Fruit fly (Drosophila melanogaster) whole organism, embryonic: ENCODE measurements around the gene grsm.

ENCODE experiments used
- Awh ChIP-seq: fragments of 200-800 bp; sonication (Bioruptor generic); IDR thresholded peaks from 2 replicates; pipeline ENCODE4, ENCODE4 v1.3.6; 2022; ENCODE audit warnings: missing biosample characterization, missing genetic modification characterization
- CG10431 ChIP-seq: fragments of 200-800 bp; sonication (Bioruptor generic); optimal IDR thresholded peaks from 3 replicates; lab custom pipeline; 2018; ENCODE audit warnings: missing biosample characterization, mild to moderate bottlenecking, missing genetic modification characterization
- CG10654 ChIP-seq: fragments of 200-800 bp; sonication (Bioruptor generic); optimal IDR thresholded peaks from 2 replicates; lab custom pipeline; 2016; ENCODE audit warnings: missing biosample characterization, missing genetic modification characterization
- CG11085 ChIP-seq: fragments of 200-800 bp; sonication (Bioruptor generic); IDR thresholded peaks from 2 replicates; pipeline ENCODE4 v1.3.6; 2022; ENCODE audit warnings: missing biosample characterization, missing genetic modification characterization
- CG12659 ChIP-seq: fragments of 200-800 bp; sonication (Bioruptor generic); optimal IDR thresholded peaks from 3 replicates; lab custom pipeline; 2017; ENCODE audit warnings: mild to moderate bottlenecking, missing biosample characterization, missing genetic modification reagents, missing genetic modification characterization
- CG15011 ChIP-seq: fragments of 200-800 bp; sonication (Bioruptor generic); optimal IDR thresholded peaks from 3 replicates; lab custom pipeline; 2018; ENCODE audit warnings: missing biosample characterization, mild to moderate bottlenecking, missing genetic modification characterization
- CG2116 ChIP-seq: fragments of 200-800 bp; sonication (Bioruptor generic); optimal IDR thresholded peaks from 3 replicates; lab custom pipeline; 2018; ENCODE audit warnings: missing biosample characterization, mild to moderate bottlenecking, missing genetic modification characterization
- CG2678 ChIP-seq: fragments of 200-800 bp; sonication (Bioruptor generic); optimal IDR thresholded peaks from 3 replicates; lab custom pipeline; 2019; ENCODE audit warnings: missing biosample characterization, mild to moderate bottlenecking, missing genetic modification characterization, moderate library complexity
- CG2712 ChIP-seq: fragments of 200-800 bp; optimal IDR thresholded peaks from 3 replicates; lab custom pipeline; 2019; ENCODE audit warnings: missing biosample characterization, mild to moderate bottlenecking, missing genetic modification characterization, moderate library complexity
- CG3163 ChIP-seq: fragments of 200-800 bp; sonication (Bioruptor generic); optimal IDR thresholded peaks from 3 replicates; lab custom pipeline; 2016; ENCODE audit warnings: missing biosample characterization, missing genetic modification characterization
- CG32772 ChIP-seq: fragments of 200-800 bp; sonication (Bioruptor generic); IDR thresholded peaks from 2 replicates; pipeline ENCODE4 v1.3.6; 2022; ENCODE audit warnings: missing biosample characterization, missing genetic modification characterization
- CG3281 ChIP-seq: fragments of 200-800 bp; sonication (Bioruptor generic); optimal IDR thresholded peaks from 3 replicates; lab custom pipeline; 2017; ENCODE audit warnings: missing biosample characterization, mild to moderate bottlenecking, missing genetic modification characterization
- CG33213 ChIP-seq: fragments of 200-800 bp; sonication (Bioruptor generic); optimal IDR thresholded peaks from 3 replicates; lab custom pipeline; 2016; ENCODE audit warnings: missing biosample characterization, missing genetic modification characterization
- CG34376 ChIP-seq: fragments of 200-800 bp; sonication (Bioruptor generic); optimal IDR thresholded peaks from 2 replicates; lab custom pipeline; 2018; ENCODE audit warnings: missing biosample characterization, mild to moderate bottlenecking, missing genetic modification characterization
- CG3838 ChIP-seq: fragments of 200-800 bp; sonication (Bioruptor generic); optimal IDR thresholded peaks from 3 replicates; lab custom pipeline; 2016; ENCODE audit warnings: missing biosample characterization, missing genetic modification characterization
- CG6175 ChIP-seq: fragments of 200-800 bp; sonication (Bioruptor generic); IDR thresholded peaks from 3 replicates; pipeline ENCODE4 v1.3.6; 2022; ENCODE audit warnings: missing biosample characterization, missing genetic modification characterization
- CG7556 ChIP-seq: fragments of 200-800 bp; sonication (Bioruptor generic); optimal IDR thresholded peaks from 2 replicates; lab custom pipeline; 2017; ENCODE audit warnings: missing biosample characterization, mild to moderate bottlenecking, missing genetic modification characterization
- CG7745 ChIP-seq: fragments of 200-800 bp; sonication (Bioruptor generic); optimal IDR thresholded peaks from 2 replicates; lab custom pipeline; 2018; ENCODE audit warnings: missing biosample characterization, mild to moderate bottlenecking, missing genetic modification characterization, moderate library complexity
- CHES-1-like ChIP-seq: fragments of 200-800 bp; sonication (Bioruptor generic); optimal IDR thresholded peaks from 2 replicates; lab custom pipeline; 2016; ENCODE audit warnings: missing biosample characterization, missing genetic modification characterization
- Chrac-16 ChIP-seq: fragments of 200-800 bp; sonication (Bioruptor generic); optimal IDR thresholded peaks from 3 replicates; lab custom pipeline; 2016; ENCODE audit warnings: missing biosample characterization, missing genetic modification characterization
- CoRest ChIP-seq: fragments of 200-800 bp; sonication (Bioruptor generic); optimal IDR thresholded peaks from 3 replicates; lab custom pipeline; 2018; ENCODE audit warnings: missing biosample characterization, mild to moderate bottlenecking, missing genetic modification characterization, moderate library complexity
- Deaf1 ChIP-seq: fragments of 200-800 bp; optimal IDR thresholded peaks from 3 replicates; lab custom pipeline; 2019; ENCODE audit warnings: missing biosample characterization, mild to moderate bottlenecking, missing genetic modification characterization, moderate library complexity
- Dfd ChIP-seq, 2 experiments: fragments of >200 bp; optimal IDR thresholded peaks; 2 replicates each; lab custom pipeline; 2017; ENCODE audit warnings: missing biosample characterization in 2 of 2, missing genetic modification characterization in 2 of 2
- GATAe ChIP-seq: fragments of 200-800 bp; sonication (Bioruptor generic); conservative IDR thresholded peaks from 2 replicates; pipeline ENCODE4 v1.3.6; 2022; ENCODE audit warnings: missing biosample characterization, missing genetic modification characterization
- Hr3 ChIP-seq: fragments of 200-800 bp; sonication (Bioruptor generic); optimal IDR thresholded peaks from 3 replicates; lab custom pipeline; 2016; ENCODE audit warnings: missing biosample characterization, missing genetic modification characterization
- Meics ChIP-seq: fragments of 200-800 bp; sonication (Bioruptor generic); optimal IDR thresholded peaks from 2 replicates; lab custom pipeline; 2017; ENCODE audit warnings: missing biosample characterization, mild to moderate bottlenecking, missing genetic modification characterization
- Oaz ChIP-seq: fragments of 200-800 bp; sonication (Bioruptor generic); IDR thresholded peaks from 2 replicates; pipeline ENCODE4 v1.3.6; 2022; ENCODE audit warnings: missing biosample characterization, missing genetic modification characterization
- PHDP ChIP-seq: fragments of 200-800 bp; sonication (Bioruptor generic); optimal IDR thresholded peaks from 3 replicates; lab custom pipeline; 2018; ENCODE audit warnings: missing biosample characterization, mild to moderate bottlenecking, missing genetic modification characterization, moderate library complexity
- cg ChIP-seq: fragments of 200-800 bp; sonication (Bioruptor generic); optimal IDR thresholded peaks from 3 replicates; lab custom pipeline; 2019; ENCODE audit warnings: missing biosample characterization, mild to moderate bottlenecking, missing genetic modification characterization, moderate library complexity
- cwo ChIP-seq: fragments of 200-800 bp; sonication (Bioruptor generic); optimal IDR thresholded peaks from 3 replicates; lab custom pipeline; 2017; ENCODE audit warnings: missing biosample characterization, missing genetic modification characterization, mild to moderate bottlenecking, moderate library complexity, missing genetic modification reagents
- dysf ChIP-seq: fragments of 200-800 bp; sonication (Bioruptor generic); IDR thresholded peaks from 3 replicates; pipeline ENCODE4 v1.3.6; 2022; ENCODE audit warnings: missing biosample characterization, missing genetic modification characterization
- en ChIP-seq: fragments of 200-800 bp; sonication (Bioruptor generic); optimal IDR thresholded peaks from 2 replicates; lab custom pipeline; 2016; ENCODE audit warnings: missing biosample characterization, missing genetic modification characterization
- ewg ChIP-seq: fragments of 200-800 bp; sonication (Bioruptor generic); optimal IDR thresholded peaks from 3 replicates; lab custom pipeline; 2017; ENCODE audit warnings: mild to moderate bottlenecking, missing biosample characterization, missing genetic modification reagents, missing genetic modification characterization
- gce ChIP-seq: fragments of 200-800 bp; sonication (Bioruptor generic); IDR thresholded peaks from 3 replicates; pipeline ENCODE4 v1.3.6; 2022; ENCODE audit warnings: missing biosample characterization, missing genetic modification characterization
- gem ChIP-seq: fragments of 200-800 bp; sonication (Bioruptor generic); optimal IDR thresholded peaks from 2 replicates; lab custom pipeline; 2019; ENCODE audit warnings: missing biosample characterization, mild to moderate bottlenecking, missing genetic modification characterization, moderate library complexity
- grn ChIP-seq: fragments of 200-800 bp; sonication (Bioruptor generic); optimal IDR thresholded peaks from 3 replicates; lab custom pipeline; 2017; ENCODE audit warnings: missing biosample characterization, missing genetic modification characterization
- gsb-n ChIP-seq: fragments of 200-800 bp; sonication (Bioruptor generic); optimal IDR thresholded peaks from 3 replicates; lab custom pipeline; 2018; ENCODE audit warnings: missing biosample characterization, mild to moderate bottlenecking, missing genetic modification characterization
- jumu ChIP-seq: fragments of 200-800 bp; sonication (Bioruptor generic); optimal IDR thresholded peaks from 3 replicates; lab custom pipeline; 2016; ENCODE audit warnings: missing biosample characterization, missing genetic modification characterization
- knrl ChIP-seq: fragments of 200-800 bp; sonication (Bioruptor generic); IDR thresholded peaks from 3 replicates; pipeline ENCODE4 v1.3.6; 2022; ENCODE audit warnings: missing biosample characterization, missing genetic modification characterization; ENCODE audit not compliant: partially characterized antibody
- lov ChIP-seq, 2 experiments: fragments of 200-800 bp in 1 of 2; fragments of >200 bp in 1 of 2; sonication (Bioruptor generic) in 1 of 2; IDR thresholded peaks in 1 of 2; optimal IDR thresholded peaks in 1 of 2; 2 replicates in 1 of 2; 3 replicates in 1 of 2; pipeline versions ENCODE4 v1.3.6 to Lab custom; 2017 to 2022; ENCODE audit warnings: missing biosample characterization in 1 of 2, missing genetic modification characterization in 1 of 2
- mirr ChIP-seq: fragments of 200-800 bp; sonication (Bioruptor generic); optimal IDR thresholded peaks from 3 replicates; lab custom pipeline; 2018; ENCODE audit warnings: missing biosample characterization, mild to moderate bottlenecking, missing genetic modification characterization
- oc ChIP-seq: fragments of 200-800 bp; sonication (Bioruptor generic); optimal IDR thresholded peaks from 2 replicates; lab custom pipeline; 2018; ENCODE audit warnings: missing biosample characterization, mild to moderate bottlenecking, missing genetic modification characterization, moderate library complexity
- pan ChIP-seq, 4 experiments: fragments of >200 bp in 3 of 4; fragments of 200-800 bp in 1 of 4; sonication (Bioruptor generic) in 1 of 4; optimal IDR thresholded peaks in 3 of 4; IDR thresholded peaks in 1 of 4; 2 replicates each; pipeline versions ENCODE4 v1.3.6 to Lab custom; 2017 to 2022; ENCODE audit warnings: missing biosample characterization in 2 of 4, missing genetic modification characterization in 2 of 4, mixed read lengths in 1 of 4
- ro ChIP-seq: fragments of 200-800 bp; sonication (Bioruptor generic); IDR thresholded peaks from 2 replicates; pipeline ENCODE4 v1.3.6; 2022; ENCODE audit warnings: missing biosample characterization, missing genetic modification characterization
- sens ChIP-seq: fragments of 200-800 bp; sonication (Bioruptor generic); peaks from one replicate; lab custom pipeline; 2016; ENCODE audit warnings: missing biosample characterization, missing genetic modification characterization
- tio ChIP-seq: fragments of 200-800 bp; sonication (Bioruptor generic); optimal IDR thresholded peaks from 2 replicates; lab custom pipeline; 2017; ENCODE audit warnings: missing biosample characterization, missing genetic modification characterization, inconsistent platforms
- unpg ChIP-seq: fragments of 200-800 bp; sonication (Bioruptor generic); optimal IDR thresholded peaks from 3 replicates; lab custom pipeline; 2018; ENCODE audit warnings: missing biosample characterization, mild to moderate bottlenecking, missing genetic modification characterization, moderate library complexity

grsm gene

dm6 chr3R:13015811-13016766 is 48.6 kb upstream of the grsm start (continued):
- TF ChIP-seq CG7556 (GFP tag; lab: Kevin White, UChicago) (peak; percentile 25), Chrac-16 (GFP tag; lab: Kevin White, UChicago) (no peak), gsb-n (tag; lab: Kevin White, UChicago) (no peak), Dfd (GFP tag; optimal IDR thresholded peaks at IDR 0.05; lab: Kevin White, UChicago) (no peak), CG11085 (GFP tag; lab: Robert Waterston, UW) (no peak), knrl (no peak), CHES-1-like (GFP tag; lab: Kevin White, UChicago) (peak; percentile 27), CG2116 (no peak), CG15011 (GFP tag; lab: Kevin White, UChicago) (no peak), CG3163 (GFP tag; lab: Kevin White, UChicago) (no peak), ewg (peak; percentile 78), CG10431 (GFP tag; lab: Kevin White, UChicago) (no peak), CG33213 (GFP tag; lab: Kevin White, UChicago) (no peak), cwo (GFP tag; lab: Kevin White, UChicago) (no peak), unpg (GFP tag; lab: Kevin White, UChicago) (no peak), gce (GFP tag; lab: Robert Waterston, UW) (no peak), tio (no peak), Hr3 (no peak), CG3838 (GFP tag; lab: Kevin White, UChicago) (peak; percentile 3), Deaf1 (tag; lab: Kevin White, UChicago) (peak; percentile 43), oc (no peak), CG34376 (GFP tag; lab: Kevin White, UChicago) (peak; percentile 34), CG2712 (tag; lab: Kevin White, UChicago) (peak; percentile 18), pan (optimal IDR thresholded peaks at IDR 0.05; lab: Kevin White, UChicago) (no peak), pan (GFP tag; optimal IDR thresholded peaks at IDR 0.05 in 1 of 2, IDR thresholded peaks at IDR 0.05 in 1 of 2) (peak in 1 of 2 experiments; percentile 4), Awh (GFP tag; lab: Robert Waterston, UW) (0 out of 2 replicates have a peak, but pooled peaks have one; percentile 26), Oaz (GFP tag; lab: Robert Waterston, UW) (no peak), ro (GFP tag; lab: Robert Waterston, UW) (no peak), PHDP (peak; percentile 16), sens (GFP tag; lab: Kevin White, UChicago) (peak; percentile 89), GATAe (GFP tag; lab: Robert Waterston, UW) (peak; percentile 18; the same call in 1 of the 2 replicates), CG3281 (GFP tag; lab: Kevin White, UChicago) (peak; percentile 16), CG32772 (GFP tag; lab: Robert Waterston, UW) (peak; percentile 32; the same call in 1 of the 2 replicates), en (peak; percentile 20), mirr (GFP tag; lab: Kevin White, UChicago) (peak; percentile 31), CG2678 (tag; lab: Kevin White, UChicago) (peak; percentile 20), gem (tag; lab: Kevin White, UChicago) (peak; percentile 22), CG10654 (GFP tag; lab: Kevin White, UChicago) (no peak), jumu (GFP tag; lab: Kevin White, UChicago) (no peak), grn (GFP tag; lab: Kevin White, UChicago) (peak; percentile 88), Meics (peak; percentile 5), CoRest (tag; lab: Kevin White, UChicago) (peak; percentile 18), CG6175 (GFP tag; lab: Robert Waterston, UW) (peak; percentile 86), lov (optimal IDR thresholded peaks at IDR 0.05; lab: Kevin White, UChicago) (no peak), lov (GFP tag; IDR thresholded peaks at IDR 0.05; lab: Robert Waterston, UW) (0 out of 3 replicates have a peak, but pooled peaks have one; percentile 6), cg (GFP tag; lab: Kevin White, UChicago) (peak; percentile 69), CG7745 (tag; lab: Kevin White, UChicago) (no peak), dysf (GFP tag; lab: Robert Waterston, UW) (peak; percentile 29; the same call in 1 of the 3 replicates), CG12659 (GFP tag; lab: Kevin White, UChicago) (peak; percentile 22)
